Fruit fly (Drosophila melanogaster) whole organism, prepupa: ENCODE data around the gene CG4116.

Source experiments
- CG10631 ChIP-seq: fragments of 200-800 bp; sonication (Bioruptor generic); optimal IDR thresholded peaks from 2 replicates; lab custom pipeline; 2016; ENCODE audit warnings: missing biosample characterization, missing genetic modification characterization
- CG10669 ChIP-seq: fragments of 200-800 bp; sonication (Bioruptor generic); optimal IDR thresholded peaks from 3 replicates; lab custom pipeline; 2018; ENCODE audit warnings: missing biosample characterization, mild to moderate bottlenecking, missing genetic modification characterization, moderate library complexity
- CG11294 ChIP-seq: fragments of 200-800 bp; sonication (Bioruptor generic); IDR thresholded peaks from 2 replicates; pipeline ENCODE4 v1.3.6; 2022; ENCODE audit warnings: missing biosample characterization, missing genetic modification characterization
- CG11902 ChIP-seq: fragments of 200-800 bp; sonication (Bioruptor generic); optimal IDR thresholded peaks from 3 replicates; lab custom pipeline; 2016; ENCODE audit warnings: missing biosample characterization, missing genetic modification characterization
- CG15336 ChIP-seq: fragments of 200-800 bp; sonication (Bioruptor generic); IDR thresholded peaks from 2 replicates; pipeline ENCODE4 v1.3.6; 2022; ENCODE audit warnings: missing biosample characterization, missing genetic modification characterization
- CG16779 ChIP-seq: fragments of 200-800 bp; sonication (Bioruptor generic); optimal IDR thresholded peaks from 3 replicates; lab custom pipeline; 2017; ENCODE audit warnings: missing biosample characterization, mild to moderate bottlenecking, missing genetic modification characterization
- CG3032 ChIP-seq: fragments of 200-800 bp; optimal IDR thresholded peaks from 2 replicates; lab custom pipeline; 2019; ENCODE audit warnings: missing biosample characterization, mild to moderate bottlenecking, missing genetic modification characterization, moderate library complexity
- CG31627 ChIP-seq: fragments of 200-800 bp; sonication (Bioruptor generic); optimal IDR thresholded peaks from 3 replicates; lab custom pipeline; 2016; ENCODE audit warnings: missing biosample characterization, missing genetic modification characterization
- CG32006 ChIP-seq: fragments of 200-800 bp; sonication (Bioruptor generic); optimal IDR thresholded peaks from 3 replicates; lab custom pipeline; 2017; ENCODE audit warnings: missing biosample characterization, mild to moderate bottlenecking, missing genetic modification characterization
- CG34406 ChIP-seq: fragments of 200-800 bp; sonication (Bioruptor generic); optimal IDR thresholded peaks from 3 replicates; lab custom pipeline; 2016; ENCODE audit warnings: missing biosample characterization, missing genetic modification characterization
- CG3919 ChIP-seq: fragments of 200-800 bp; sonication (Bioruptor generic); optimal IDR thresholded peaks from 3 replicates; lab custom pipeline; 2016; ENCODE audit warnings: missing biosample characterization, missing genetic modification characterization
- CG6163 ChIP-seq: fragments of 200-800 bp; sonication (Bioruptor generic); IDR thresholded peaks from 3 replicates; pipeline ENCODE4 v1.3.6; 2022; ENCODE audit warnings: missing biosample characterization, missing genetic modification characterization
- CG6276 ChIP-seq: fragments of 200-800 bp; sonication (Bioruptor generic); optimal IDR thresholded peaks from 2 replicates; lab custom pipeline; 2017; ENCODE audit warnings: missing biosample characterization, mild to moderate bottlenecking, missing genetic modification characterization
- CG6792 ChIP-seq: fragments of 200-800 bp; sonication (Bioruptor generic); optimal IDR thresholded peaks from 3 replicates; lab custom pipeline; 2016; ENCODE audit warnings: missing biosample characterization, missing genetic modification characterization
- CG6808 ChIP-seq: fragments of 200-800 bp; sonication (Bioruptor generic); optimal IDR thresholded peaks from 3 replicates; lab custom pipeline; 2017; ENCODE audit warnings: missing biosample characterization, missing genetic modification characterization, mild to moderate bottlenecking, moderate library complexity, missing genetic modification reagents
- CG7368 ChIP-seq: fragments of 200-800 bp; sonication (Bioruptor generic); optimal IDR thresholded peaks from 3 replicates; lab custom pipeline; 2016; ENCODE audit warnings: missing biosample characterization, missing genetic modification characterization
- CG8632 ChIP-seq: fragments of 200-800 bp; sonication (Bioruptor generic); optimal IDR thresholded peaks from 3 replicates; lab custom pipeline; 2016; ENCODE audit warnings: missing biosample characterization, missing genetic modification characterization
- CG9139 ChIP-seq: fragments of 200-800 bp; sonication (Bioruptor generic); optimal IDR thresholded peaks from 3 replicates; lab custom pipeline; 2017; ENCODE audit warnings: missing biosample characterization, mild to moderate bottlenecking, missing genetic modification characterization
- Eip75B ChIP-seq: fragments of 200-800 bp; sonication (Bioruptor generic); optimal IDR thresholded peaks from 3 replicates; lab custom pipeline; 2016; ENCODE audit warnings: missing biosample characterization, missing genetic modification characterization
- Eip78C ChIP-seq: fragments of 200-800 bp; sonication (Bioruptor generic); peaks from one replicate; lab custom pipeline; 2016; ENCODE audit warnings: missing biosample characterization, missing genetic modification characterization
- Eip93F ChIP-seq: fragments of 200-800 bp; sonication (Bioruptor generic); optimal IDR thresholded peaks from 2 replicates; lab custom pipeline; 2016; ENCODE audit warnings: missing biosample characterization, mild to moderate bottlenecking, missing genetic modification characterization
- Ets21C ChIP-seq: fragments of 200-800 bp; sonication (Bioruptor generic); optimal IDR thresholded peaks from 3 replicates; lab custom pipeline; 2016; ENCODE audit warnings: missing biosample characterization, missing genetic modification characterization
- Ets96B ChIP-seq: fragments of 200-800 bp; optimal IDR thresholded peaks from 2 replicates; lab custom pipeline; 2019; ENCODE audit warnings: missing biosample characterization, mild to moderate bottlenecking, missing genetic modification characterization, moderate library complexity
- Gug ChIP-seq: fragments of 200-800 bp; sonication (Bioruptor generic); IDR thresholded peaks from 2 replicates; pipeline ENCODE4 v1.3.6; 2022; ENCODE audit warnings: missing biosample characterization, missing genetic modification characterization
- Hr39 ChIP-seq: fragments of 200-800 bp; sonication (Bioruptor generic); optimal IDR thresholded peaks from 2 replicates; lab custom pipeline; 2016; ENCODE audit warnings: missing biosample characterization, missing genetic modification characterization
- Met ChIP-seq: fragments of 200-800 bp; sonication (Bioruptor generic); optimal IDR thresholded peaks from 3 replicates; lab custom pipeline; 2016; ENCODE audit warnings: missing biosample characterization, missing genetic modification characterization
- OdsH ChIP-seq: fragments of 200-800 bp; sonication (Bioruptor generic); optimal IDR thresholded peaks from 3 replicates; lab custom pipeline; 2016; ENCODE audit warnings: missing biosample characterization, missing genetic modification characterization
- Sox102F ChIP-seq: fragments of 200-800 bp; sonication (Bioruptor generic); optimal IDR thresholded peaks from 2 replicates; lab custom pipeline; 2016; ENCODE audit warnings: missing biosample characterization, mild to moderate bottlenecking, missing genetic modification characterization
- Sox14 ChIP-seq: fragments of 200-800 bp; sonication (Bioruptor generic); optimal IDR thresholded peaks from 3 replicates; lab custom pipeline; 2016; ENCODE audit warnings: missing biosample characterization, missing genetic modification characterization
- Sox15 ChIP-seq: fragments of 200-800 bp; sonication (Bioruptor generic); optimal IDR thresholded peaks from 3 replicates; lab custom pipeline; 2016; ENCODE audit warnings: missing biosample characterization, missing genetic modification characterization
- achi ChIP-seq: fragments of 200-800 bp; sonication (Bioruptor generic); optimal IDR thresholded peaks from 3 replicates; lab custom pipeline; 2016; ENCODE audit warnings: missing biosample characterization, missing genetic modification characterization
- acj6 ChIP-seq: fragments of 200-800 bp; sonication (Bioruptor generic); optimal IDR thresholded peaks from 3 replicates; lab custom pipeline; 2016; ENCODE audit warnings: missing biosample characterization, missing genetic modification characterization
- cyc ChIP-seq: fragments of 200-800 bp; sonication (Bioruptor generic); optimal IDR thresholded peaks from 3 replicates; lab custom pipeline; 2016; ENCODE audit warnings: missing biosample characterization, missing genetic modification characterization
- dsx ChIP-seq: fragments of 200-800 bp; optimal IDR thresholded peaks from 3 replicates; lab custom pipeline; 2019; ENCODE audit warnings: missing biosample characterization, mild to moderate bottlenecking, missing genetic modification characterization, moderate library complexity; ENCODE audit not compliant: poor library complexity, severe bottlenecking
- eg ChIP-seq: fragments of 200-800 bp; sonication (Bioruptor generic); IDR thresholded peaks from 3 replicates; pipeline ENCODE4 v1.3.6; 2022; ENCODE audit warnings: missing biosample characterization, missing genetic modification characterization
- esn ChIP-seq: fragments of 200-800 bp; sonication (Bioruptor generic); optimal IDR thresholded peaks from 2 replicates; lab custom pipeline; 2016; ENCODE audit warnings: missing biosample characterization, mild to moderate bottlenecking, missing genetic modification characterization, moderate library complexity
- fd59A ChIP-seq: fragments of 200-800 bp; sonication (Bioruptor generic); optimal IDR thresholded peaks from 2 replicates; lab custom pipeline; 2017; ENCODE audit warnings: missing biosample characterization, mild to moderate bottlenecking, missing genetic modification characterization, missing genetic modification reagents
- lz ChIP-seq: fragments of 200-800 bp; sonication (Bioruptor generic); optimal IDR thresholded peaks from 3 replicates; lab custom pipeline; 2016; ENCODE audit warnings: missing biosample characterization, missing genetic modification characterization
- net ChIP-seq: fragments of 200-800 bp; sonication (Bioruptor generic); optimal IDR thresholded peaks from 3 replicates; lab custom pipeline; 2016; ENCODE audit warnings: missing biosample characterization, missing genetic modification characterization
- pdm3 ChIP-seq: fragments of 200-800 bp; sonication (Bioruptor generic); optimal IDR thresholded peaks from 3 replicates; lab custom pipeline; 2016; ENCODE audit warnings: missing biosample characterization, missing genetic modification characterization
- spab ChIP-seq: fragments of 200-800 bp; sonication (Bioruptor generic); optimal IDR thresholded peaks from 2 replicates; lab custom pipeline; 2017; ENCODE audit warnings: missing biosample characterization, mild to moderate bottlenecking, missing genetic modification characterization, missing genetic modification reagents
- ss ChIP-seq, 2 experiments: fragments of 200-800 bp; sonication (Bioruptor generic); optimal IDR thresholded peaks; 2 replicates in 1 of 2; 3 replicates in 1 of 2; lab custom pipeline; 2017 to 2018; ENCODE audit warnings: mild to moderate bottlenecking in 2 of 2, missing biosample characterization in 2 of 2, missing genetic modification characterization in 2 of 2, moderate library complexity in 1 of 2
- svp ChIP-seq: fragments of 200-800 bp; sonication (Bioruptor generic); peaks from one replicate; lab custom pipeline; 2016; ENCODE audit warnings: missing biosample characterization, missing genetic modification characterization
- topi ChIP-seq: fragments of 200-800 bp; sonication (Bioruptor generic); optimal IDR thresholded peaks from 3 replicates; lab custom pipeline; 2016; ENCODE audit warnings: missing biosample characterization, missing genetic modification characterization

The CG4116 gene

DNA sequence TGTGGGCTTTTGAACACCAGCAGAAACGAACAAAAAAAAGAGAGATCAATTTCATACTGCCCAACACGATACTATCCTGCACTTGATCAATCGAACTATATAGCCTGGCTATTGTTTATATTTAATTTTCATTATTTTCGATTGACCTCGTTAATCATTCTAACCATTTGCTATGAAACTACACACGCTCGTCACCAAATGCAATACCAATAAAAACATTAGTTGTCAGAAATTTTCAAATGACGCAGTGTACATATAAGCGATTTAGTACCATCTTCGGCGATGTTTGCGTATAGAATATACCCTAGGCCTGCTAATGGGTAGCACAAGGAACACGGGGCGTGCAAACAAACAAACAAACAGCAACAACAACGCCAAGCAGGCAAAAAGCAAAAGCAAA is 7.3 kb downstream of the CG4116 start (continued):
- TF ChIP-seq CG6276 (GFP tag; lab: Kevin White, UChicago) = no peak
- peak; percentile 44 for TF ChIP-seq Sox102F (GFP tag; lab: Kevin White, UChicago)
- peak; percentile 76 for TF ChIP-seq topi (GFP tag; lab: Kevin White, UChicago)
- peak; percentile 32 for TF ChIP-seq CG11902 (GFP tag; lab: Kevin White, UChicago)
- TF ChIP-seq Hr39 = peak; percentile 58
- peak; percentile 27 for TF ChIP-seq CG6808 (GFP tag; lab: Kevin White, UChicago)
- TF ChIP-seq spab (GFP tag; lab: Kevin White, UChicago) = peak; percentile 46
- TF ChIP-seq CG3032 (tag; lab: Kevin White, UChicago) = peak; percentile 54
- peak; percentile 69 for TF ChIP-seq lz (GFP tag; lab: Kevin White, UChicago)
- peak; percentile 44 for TF ChIP-seq achi (GFP tag; lab: Kevin White, UChicago)
- TF ChIP-seq CG32006 (GFP tag; lab: Kevin White, UChicago) = peak; percentile 55
- TF ChIP-seq CG11294 (GFP tag; lab: Robert Waterston, UW) = no peak
- TF ChIP-seq CG16779 = no peak
- peak; percentile 59 for TF ChIP-seq Sox14 (GFP tag; lab: Kevin White, UChicago)
- TF ChIP-seq CG15336 (GFP tag; lab: Robert Waterston, UW) = 0 out of 2 replicates have a peak, but pooled peaks have one; percentile 19

- peak; percentile 8 for TF ChIP-seq lz (GFP tag; lab: Kevin White, UChicago)
- TF ChIP-seq achi (GFP tag; lab: Kevin White, UChicago) = peak; percentile 29
- TF ChIP-seq CG8632 (GFP tag; lab: Kevin White, UChicago) = peak; percentile 9
- TF ChIP-seq OdsH (GFP tag; lab: Kevin White, UChicago) = peak; percentile 27
- TF ChIP-seq pdm3 (GFP tag; lab: Kevin White, UChicago) = peak; percentile 39
- TF ChIP-seq ss (GFP tag; optimal IDR thresholded peaks at IDR 0.05; lab: Kevin White, UChicago) = peak in 1 of 2 experiments; percentile 42
- peak; percentile 13 for TF ChIP-seq CG10669 (GFP tag; lab: Kevin White, UChicago)
- peak; percentile 65 for TF ChIP-seq Eip78C (GFP tag; lab: Kevin White, UChicago)
- TF ChIP-seq Eip75B (GFP tag; lab: Kevin White, UChicago) = peak; percentile 5
- peak; percentile 12 for TF ChIP-seq CG32006 (GFP tag; lab: Kevin White, UChicago)
- peak; percentile 25 for TF ChIP-seq CG6792 (GFP tag; lab: Kevin White, UChicago)
- TF ChIP-seq svp (GFP tag; lab: Kevin White, UChicago) = peak; percentile 64
- peak; percentile 9 for TF ChIP-seq Sox102F (GFP tag; lab: Kevin White, UChicago)
- TF ChIP-seq fd59A = peak; percentile 7
- TF ChIP-seq dsx (GFP tag; lab: Kevin White, UChicago) = peak; percentile 12
- peak; percentile 14 for TF ChIP-seq topi (GFP tag; lab: Kevin White, UChicago)
- peak; percentile 8 for TF ChIP-seq CG3919 (GFP tag; lab: Kevin White, UChicago)
- peak; percentile 5 for TF ChIP-seq Met (GFP tag; lab: Kevin White, UChicago)
- peak; percentile 36 for TF ChIP-seq Ets96B
- TF ChIP-seq esn = peak; percentile 31
- peak; percentile 25 for TF ChIP-seq spab (GFP tag; lab: Kevin White, UChicago)
- peak; percentile 29 for TF ChIP-seq CG6808 (GFP tag; lab: Kevin White, UChicago)
- peak; percentile 34 for TF ChIP-seq CG3032 (tag; lab: Kevin White, UChicago)
- TF ChIP-seq acj6 = peak; percentile 10
These were observed 9.4 kb downstream of the CG4116 start for dm6 chrX:3057970-3058369.

- TF ChIP-seq lz (GFP tag; lab: Kevin White, UChicago) (peak; percentile 56), eg (GFP tag; lab: Robert Waterston, UW) (no peak), topi (GFP tag; lab: Kevin White, UChicago) (peak; percentile 43), CG11294 (GFP tag; lab: Robert Waterston, UW) (no peak), CG34406 (GFP tag; lab: Kevin White, UChicago) (peak; percentile 61), CG6792 (GFP tag; lab: Kevin White, UChicago) (peak; percentile 61), Sox15 (GFP tag; lab: Kevin White, UChicago) (peak; percentile 22), CG9139 (no peak), net (GFP tag; lab: Kevin White, UChicago) (no peak), pdm3 (GFP tag; lab: Kevin White, UChicago) (peak; percentile 66), Sox14 (GFP tag; lab: Kevin White, UChicago) (peak; percentile 39), CG32006 (GFP tag; lab: Kevin White, UChicago) (peak; percentile 7), CG31627 (GFP tag; lab: Kevin White, UChicago) (peak; percentile 57), Eip78C (GFP tag; lab: Kevin White, UChicago) (peak; percentile 91), Sox102F (GFP tag; lab: Kevin White, UChicago) (peak; percentile 72), CG11902 (GFP tag; lab: Kevin White, UChicago) (no peak), Eip75B (GFP tag; lab: Kevin White, UChicago) (peak; percentile 17), spab (GFP tag; lab: Kevin White, UChicago) (no peak), CG10631 (GFP tag; lab: Kevin White, UChicago) (peak; percentile 31), CG6163 (GFP tag; lab: Robert Waterston, UW) (0 out of 3 replicates have a peak, but pooled peaks have one; percentile 25), CG7368 (GFP tag; lab: Kevin White, UChicago) (peak; percentile 26), dsx (GFP tag; lab: Kevin White, UChicago) (no peak), Ets21C (peak; percentile 21), Eip93F (no peak), achi (GFP tag; lab: Kevin White, UChicago) (peak; percentile 41), OdsH (GFP tag; lab: Kevin White, UChicago) (peak; percentile 39), cyc (GFP tag; lab: Kevin White, UChicago) (peak; percentile 21), Gug (GFP tag; lab: Robert Waterston, UW) (no peak)
These were observed 11.6 kb downstream of the CG4116 start for dm6 chrX:3055783-3056182.
